Fruit fly (Drosophila melanogaster): ENCODE results near the gene GC.
A peak's percentile ranks its signal among the peaks of the same experiment; 100 is the strongest.

The GC gene

dm6 chr3L:1592822-1593452, 36.2 kb downstream of the GC start:
- TF ChIP-seq HLH106 (tag; optimal IDR thresholded peaks at IDR 0.05) (no peak), Hr83 (GFP tag; optimal IDR thresholded peaks at IDR 0.05; ENCODE audit: poor library complexity, severe bottlenecking) (no peak), Dif (GFP tag; optimal IDR thresholded peaks at IDR 0.05; ENCODE audit: partially characterized antibody) (peak; percentile 24), h (GFP tag; optimal IDR thresholded peaks at IDR 0.05) (no peak), Vsx2 (GFP tag; optimal IDR thresholded peaks at IDR 0.05; ENCODE audit: partially characterized antibody) (peak; percentile 59), N (GFP tag; optimal IDR thresholded peaks at IDR 0.05) (no peak), jim (GFP tag; optimal IDR thresholded peaks at IDR 0.05) (no peak), Hnf4 (GFP tag; optimal IDR thresholded peaks at IDR 0.05) (no peak), lola (GFP tag; optimal IDR thresholded peaks at IDR 0.05) (no peak), sage (GFP tag; optimal IDR thresholded peaks at IDR 0.05) (no peak), CG9705 (GFP tag; optimal IDR thresholded peaks at IDR 0.05) (no peak), GATAd (GFP tag; optimal IDR thresholded peaks at IDR 0.05) (no peak), foxo (GFP tag; optimal IDR thresholded peaks at IDR 0.05) (no peak), Mio (GFP tag; optimal IDR thresholded peaks at IDR 0.05) (no peak), dl (GFP tag; optimal IDR thresholded peaks at IDR 0.05; ENCODE audit: insufficient read depth in 1 of 2, partially characterized antibody in 2 of 2) (no peak), Hr78 (GFP tag; optimal IDR thresholded peaks at IDR 0.05) (no peak), Dfd (GFP tag; optimal IDR thresholded peaks at IDR 0.05) (no peak), usp (GFP tag; optimal IDR thresholded peaks at IDR 0.05) (no peak), OdsH (GFP tag; optimal IDR thresholded peaks at IDR 0.05) (no peak), dmrt93B (GFP tag; optimal IDR thresholded peaks at IDR 0.05) (no peak), brk (GFP tag; optimal IDR thresholded peaks at IDR 0.05) (no peak), Sp1 (GFP tag; optimal IDR thresholded peaks at IDR 0.05) (no peak), psq (GFP tag; optimal IDR thresholded peaks at IDR 0.05) (peak; percentile 80), ey (GFP tag; optimal IDR thresholded peaks at IDR 0.05) (no peak), Rel (GFP tag; optimal IDR thresholded peaks at IDR 0.05) (no peak), Rel (tag; optimal IDR thresholded peaks at IDR 0.05) (no peak), woc (GFP tag; optimal IDR thresholded peaks at IDR 0.05) (no peak)

- peak; percentile 99 for TF ChIP-seq h (GFP tag; optimal IDR thresholded peaks at IDR 0.05)
- peak; percentile 100 for TF ChIP-seq Hr83 (GFP tag; optimal IDR thresholded peaks at IDR 0.05; ENCODE audit: poor library complexity, severe bottlenecking)
- peak; percentile 99 for TF ChIP-seq OdsH (GFP tag; optimal IDR thresholded peaks at IDR 0.05)
- peak; percentile 97 for TF ChIP-seq fru (GFP tag; optimal IDR thresholded peaks at IDR 0.05)
- TF ChIP-seq dsf (GFP tag; optimal IDR thresholded peaks at IDR 0.05; ENCODE audit: borderline replicate concordance), result peak; percentile 97
- TF ChIP-seq pan (optimal IDR thresholded peaks at IDR 0.05), result no peak
- TF ChIP-seq Dfd (GFP tag; optimal IDR thresholded peaks at IDR 0.05), result no peak
- TF ChIP-seq foxo (GFP tag; optimal IDR thresholded peaks at IDR 0.05), result peak; percentile 90 to 97
- TF ChIP-seq Vsx2 (GFP tag; optimal IDR thresholded peaks at IDR 0.05; ENCODE audit: partially characterized antibody), result no peak
- TF ChIP-seq sv (GFP tag; optimal IDR thresholded peaks at IDR 0.05), result peak; percentile 60
- no peak for TF ChIP-seq N (GFP tag; optimal IDR thresholded peaks at IDR 0.05)
- peak; percentile 91 for TF ChIP-seq ey (GFP tag; optimal IDR thresholded peaks at IDR 0.05)
- peak; percentile 82 for TF ChIP-seq Rel (GFP tag; optimal IDR thresholded peaks at IDR 0.05)
- TF ChIP-seq Rel (tag; optimal IDR thresholded peaks at IDR 0.05), result peak; percentile 84
- peak; percentile 89 for TF ChIP-seq HLH106 (tag; optimal IDR thresholded peaks at IDR 0.05)
- peak; percentile 98 for TF ChIP-seq jim (GFP tag; optimal IDR thresholded peaks at IDR 0.05)
- TF ChIP-seq tai (GFP tag; optimal IDR thresholded peaks at IDR 0.05), result no peak
- peak; percentile 96 for TF ChIP-seq sage (GFP tag; optimal IDR thresholded peaks at IDR 0.05)
- no peak for TF ChIP-seq Abd-B (GFP tag; optimal IDR thresholded peaks at IDR 0.05)
- TF ChIP-seq usp (GFP tag; optimal IDR thresholded peaks at IDR 0.05), result no peak
- peak; percentile 98 for TF ChIP-seq br (GFP tag; optimal IDR thresholded peaks at IDR 0.05)
- TF ChIP-seq Sp1 (GFP tag; optimal IDR thresholded peaks at IDR 0.05), result peak; percentile 97
- peak; percentile 94 for TF ChIP-seq GATAd (GFP tag; optimal IDR thresholded peaks at IDR 0.05)
- TF ChIP-seq rgr (GFP tag; optimal IDR thresholded peaks at IDR 0.05), result peak; percentile 99
- peak; percentile 86 for TF ChIP-seq woc (GFP tag; optimal IDR thresholded peaks at IDR 0.05)
- TF ChIP-seq CG9705 (GFP tag; optimal IDR thresholded peaks at IDR 0.05), result peak; percentile 95
- no peak for TF ChIP-seq lola (GFP tag; optimal IDR thresholded peaks at IDR 0.05)
- TF ChIP-seq Myc (optimal IDR thresholded peaks at IDR 0.05), result no peak
- TF ChIP-seq Hr78 (GFP tag; optimal IDR thresholded peaks at IDR 0.05), result no peak
- peak; percentile 93 for TF ChIP-seq Mio (GFP tag; optimal IDR thresholded peaks at IDR 0.05)
- no peak for TF ChIP-seq brk (GFP tag; optimal IDR thresholded peaks at IDR 0.05)
- TF ChIP-seq CG32264 (GFP tag; optimal IDR thresholded peaks at IDR 0.05), result peak; percentile 97
- no peak for TF ChIP-seq dl (GFP tag; optimal IDR thresholded peaks at IDR 0.05; ENCODE audit: insufficient read depth in 1 of 2, partially characterized antibody in 2 of 2)
- peak; percentile 95 for TF ChIP-seq psq (GFP tag; optimal IDR thresholded peaks at IDR 0.05)
- TF ChIP-seq CrebA (GFP tag; optimal IDR thresholded peaks at IDR 0.05; ENCODE audit: borderline replicate concordance), result no peak
- peak; percentile 92 for TF ChIP-seq dmrt93B (GFP tag; optimal IDR thresholded peaks at IDR 0.05)
- TF ChIP-seq Jra (GFP tag; optimal IDR thresholded peaks at IDR 0.05), result peak; percentile 98
- no peak for TF ChIP-seq Dif (GFP tag; optimal IDR thresholded peaks at IDR 0.05; ENCODE audit: partially characterized antibody)
- TF ChIP-seq Hnf4 (GFP tag; optimal IDR thresholded peaks at IDR 0.05), result peak; percentile 99
Measured at dm6 chr3L:1591692-1592371, 37.3 kb downstream of the GC start.
